Worm (Caenorhabditis elegans): ENCODE data around the gene C26B2.7.

ce11 chrIV:7976210-7976609, 39.9 kb upstream of the C26B2.7 start, which contains the start of gene F57H12.6:
- no peak for TF ChIP-seq unc-62 (GFP tag; optimal IDR thresholded peaks at IDR 0.05)
- no peak for TF ChIP-seq bed-3 (GFP tag; optimal IDR thresholded peaks at IDR 0.05)
- TF ChIP-seq elt-3 (tag; optimal IDR thresholded peaks at IDR 0.05) = no peak
- no peak for TF ChIP-seq nhr-28 (tag; optimal IDR thresholded peaks at IDR 0.05)
- no peak for TF ChIP-seq mep-1 (tag; optimal IDR thresholded peaks at IDR 0.05)
- TF ChIP-seq nhr-76 (tag; optimal IDR thresholded peaks at IDR 0.05) = no peak
- TF ChIP-seq elt-1 (tag; optimal IDR thresholded peaks at IDR 0.05; ENCODE audit: borderline replicate concordance, insufficient read depth) = no peak
- TF ChIP-seq pha-4 (tag; optimal IDR thresholded peaks at IDR 0.05) = no peak
- no peak for TF ChIP-seq nhr-12 (tag; optimal IDR thresholded peaks at IDR 0.05)
- TF ChIP-seq hlh-1 (tag; optimal IDR thresholded peaks at IDR 0.05) = no peak
- TF ChIP-seq ceh-43 (GFP tag; optimal IDR thresholded peaks at IDR 0.05) = no peak
- TF ChIP-seq unc-39 (tag; optimal IDR thresholded peaks at IDR 0.05) = no peak
- TF ChIP-seq ceh-39 (tag; optimal IDR thresholded peaks at IDR 0.05) = no peak
